Fruit fly (Drosophila melanogaster) whole organism, embryonic: ENCODE measurements around the gene IntS2.

Source experiments
- ATbp ChIP-seq: fragments of 200-800 bp; sonication (Bioruptor generic); optimal IDR thresholded peaks from 2 replicates; lab custom pipeline; 2017; ENCODE audit warnings: missing biosample characterization, mild to moderate bottlenecking, missing genetic modification characterization, missing genetic modification reagents
- CG13424 ChIP-seq: fragments of 200-800 bp; sonication (Bioruptor generic); optimal IDR thresholded peaks from 2 replicates; lab custom pipeline; 2019; ENCODE audit warnings: missing biosample characterization, mild to moderate bottlenecking, missing genetic modification characterization, moderate library complexity
- CG2875 ChIP-seq: fragments of 200-800 bp; sonication (Bioruptor generic); optimal IDR thresholded peaks from 2 replicates; lab custom pipeline; 2017; ENCODE audit warnings: missing biosample characterization, mild to moderate bottlenecking, missing genetic modification characterization, missing genetic modification reagents
- CG3065 ChIP-seq: fragments of 200-800 bp; sonication (Bioruptor generic); optimal IDR thresholded peaks from 2 replicates; lab custom pipeline; 2016; ENCODE audit warnings: missing biosample characterization, missing genetic modification characterization
- CG34224 ChIP-seq: fragments of 200-800 bp; sonication (Bioruptor generic); IDR thresholded peaks from 3 replicates; pipeline ENCODE4 v1.3.6; 2022; ENCODE audit warnings: missing biosample characterization, missing genetic modification characterization; ENCODE audit not compliant: partially characterized antibody
- CG3726 ChIP-seq: fragments of 200-800 bp; sonication (Bioruptor generic); IDR thresholded peaks from 3 replicates; pipeline ENCODE4, ENCODE4 v1.3.6; 2022; ENCODE audit warnings: missing biosample characterization, missing genetic modification characterization
- CG43689 ChIP-seq: fragments of 200-800 bp; sonication (Bioruptor generic); IDR thresholded peaks from 2 replicates; pipeline ENCODE4 v1.3.6; 2022; ENCODE audit warnings: missing biosample characterization, missing genetic modification characterization
- CG6683 ChIP-seq: fragments of 200-800 bp; sonication (Bioruptor generic); optimal IDR thresholded peaks from 2 replicates; lab custom pipeline; 2017; ENCODE audit warnings: missing biosample characterization, mild to moderate bottlenecking, missing genetic modification characterization, missing genetic modification reagents
- CG8290 ChIP-seq, 3 experiments: fragments of 200-800 bp; sonication (Bioruptor generic); optimal IDR thresholded peaks; 2 replicates each; lab custom pipeline; 2016 to 2019; ENCODE audit warnings: missing biosample characterization in 3 of 3, missing genetic modification characterization in 3 of 3, mild to moderate bottlenecking in 2 of 3, moderate library complexity in 1 of 3
- CG8478 ChIP-seq: fragments of >200 bp; optimal IDR thresholded peaks from 2 replicates; lab custom pipeline; 2018
- CG9876 ChIP-seq: fragments of 200-800 bp; sonication (Bioruptor generic); optimal IDR thresholded peaks from 2 replicates; lab custom pipeline; 2016; ENCODE audit warnings: missing biosample characterization, missing genetic modification characterization
- CG9932 ChIP-seq: fragments of 200-800 bp; sonication (Bioruptor generic); IDR thresholded peaks from 2 replicates; pipeline ENCODE4 v1.3.6; 2022; ENCODE audit warnings: missing biosample characterization, missing genetic modification characterization
- Doc2 ChIP-seq: fragments of 200-800 bp; sonication (Bioruptor generic); IDR thresholded peaks from 2 replicates; pipeline ENCODE4 v1.3.6; 2022; ENCODE audit warnings: missing biosample characterization, missing genetic modification characterization
- Dref ChIP-seq: fragments of 200-800 bp; sonication (Bioruptor generic); IDR thresholded peaks from 2 replicates; pipeline ENCODE4 v1.3.6; 2022; ENCODE audit warnings: missing biosample characterization, missing genetic modification characterization
- Hey ChIP-seq: fragments of 200-800 bp; sonication (Bioruptor generic); optimal IDR thresholded peaks from 3 replicates; lab custom pipeline; 2018; ENCODE audit warnings: missing biosample characterization, mild to moderate bottlenecking, missing genetic modification characterization
- HmgZ ChIP-seq: fragments of 200-800 bp; sonication (Bioruptor generic); optimal IDR thresholded peaks from 2 replicates; lab custom pipeline; 2018; ENCODE audit warnings: missing biosample characterization, mild to moderate bottlenecking, missing genetic modification characterization
- Hmr ChIP-seq: fragments of 200-800 bp; sonication (Bioruptor generic); optimal IDR thresholded peaks from 3 replicates; lab custom pipeline; 2017; ENCODE audit warnings: mild to moderate bottlenecking, missing biosample characterization, missing genetic modification reagents, missing genetic modification characterization
- Hr78 ChIP-seq, 2 experiments: fragments of 200-800 bp in 1 of 2; fragments of >200 bp in 1 of 2; sonication (Bioruptor generic) in 1 of 2; optimal IDR thresholded peaks; 2 replicates each; lab custom pipeline; 2017 to 2019; ENCODE audit warnings: missing biosample characterization in 2 of 2, missing genetic modification characterization in 2 of 2, mild to moderate bottlenecking in 1 of 2, moderate library complexity in 1 of 2
- Med ChIP-seq: fragments of 200-800 bp; sonication (Bioruptor generic); peaks from one replicate; lab custom pipeline; 2016; ENCODE audit warnings: missing biosample characterization, missing genetic modification characterization, mild to moderate bottlenecking, inconsistent platforms, moderate library complexity
- Myb ChIP-seq: fragments of 200-800 bp; sonication (Bioruptor generic); optimal IDR thresholded peaks from 2 replicates; lab custom pipeline; 2016; ENCODE audit warnings: missing biosample characterization, missing genetic modification characterization
- NFAT ChIP-seq: fragments of 200-800 bp; sonication (Bioruptor generic); IDR thresholded peaks from 2 replicates; pipeline ENCODE4 v1.3.6; 2022; ENCODE audit warnings: missing biosample characterization, missing genetic modification characterization
- Nf-YC ChIP-seq: fragments of 200-800 bp; optimal IDR thresholded peaks from 3 replicates; lab custom pipeline; 2019; ENCODE audit warnings: missing biosample characterization, mild to moderate bottlenecking, missing genetic modification characterization, moderate library complexity
- Ravus ChIP-seq: fragments of 200-800 bp; sonication (Bioruptor generic); IDR thresholded peaks from 2 replicates; pipeline ENCODE4 v1.3.6; 2022; ENCODE audit warnings: missing biosample characterization, missing genetic modification characterization
- Rfx ChIP-seq: fragments of 200-800 bp; sonication (Bioruptor generic); IDR thresholded peaks from 2 replicates; pipeline ENCODE4 v1.3.6; 2022; ENCODE audit warnings: missing biosample characterization, missing genetic modification characterization
- Sry-δ ChIP-seq: fragments of 200-800 bp; sonication (Bioruptor generic); optimal IDR thresholded peaks from 2 replicates; lab custom pipeline; 2016; ENCODE audit warnings: missing biosample characterization, missing genetic modification characterization
- Xrp1 ChIP-seq: fragments of 200-800 bp; sonication (Bioruptor generic); IDR thresholded peaks from 2 replicates; pipeline ENCODE4 v1.3.6; 2022; ENCODE audit warnings: missing biosample characterization, missing genetic modification characterization
- bbx ChIP-seq: fragments of 200-800 bp; sonication (Bioruptor generic); IDR thresholded peaks from 2 replicates; pipeline ENCODE4 v1.3.6; 2022; ENCODE audit warnings: missing biosample characterization, missing genetic modification characterization; ENCODE audit not compliant: partially characterized antibody
- br ChIP-seq: fragments of >200 bp; optimal IDR thresholded peaks from 2 replicates; lab custom pipeline; 2017
- cg ChIP-seq: fragments of 200-800 bp; sonication (Bioruptor generic); optimal IDR thresholded peaks from 3 replicates; lab custom pipeline; 2019; ENCODE audit warnings: missing biosample characterization, mild to moderate bottlenecking, missing genetic modification characterization, moderate library complexity
- chinmo ChIP-seq: fragments of 200-800 bp; sonication (Bioruptor generic); IDR thresholded peaks from 4 replicates; pipeline ENCODE4 v1.3.6; 2022; ENCODE audit warnings: missing biosample characterization, missing genetic modification characterization; ENCODE audit not compliant: partially characterized antibody
- ci ChIP-seq: fragments of 200-800 bp; sonication (Bioruptor generic); IDR thresholded peaks from 3 replicates; pipeline ENCODE4 v1.3.6; 2022; ENCODE audit warnings: missing biosample characterization, missing genetic modification characterization
- crol ChIP-seq: fragments of 200-800 bp; sonication (Bioruptor generic); IDR thresholded peaks from 2 replicates; pipeline ENCODE4 v1.3.6; 2022; ENCODE audit warnings: missing biosample characterization, missing genetic modification characterization
- exex ChIP-seq: fragments of 200-800 bp; sonication (Bioruptor generic); optimal IDR thresholded peaks from 4 replicates; lab custom pipeline; 2018; ENCODE audit warnings: missing biosample characterization, mild to moderate bottlenecking, missing genetic modification characterization, moderate library complexity
- gcm2 ChIP-seq: fragments of 200-800 bp; sonication (Bioruptor generic); optimal IDR thresholded peaks from 2 replicates; lab custom pipeline; 2016; ENCODE audit warnings: missing biosample characterization, missing genetic modification characterization
- grau ChIP-seq: fragments of 200-800 bp; optimal IDR thresholded peaks from 3 replicates; lab custom pipeline; 2019; ENCODE audit warnings: missing biosample characterization, mild to moderate bottlenecking, missing genetic modification characterization, moderate library complexity
- ham ChIP-seq: fragments of 200-800 bp; sonication (Bioruptor generic); IDR thresholded peaks from 2 replicates; pipeline ENCODE4 v1.3.6; 2022; ENCODE audit warnings: missing biosample characterization, missing genetic modification characterization
- inv ChIP-seq: fragments of 200-800 bp; sonication (Bioruptor generic); IDR thresholded peaks from 2 replicates; pipeline ENCODE4 v1.3.6; 2022; ENCODE audit warnings: missing biosample characterization, missing genetic modification characterization; ENCODE audit not compliant: partially characterized antibody
- oc ChIP-seq: fragments of 200-800 bp; sonication (Bioruptor generic); optimal IDR thresholded peaks from 2 replicates; lab custom pipeline; 2018; ENCODE audit warnings: missing biosample characterization, mild to moderate bottlenecking, missing genetic modification characterization, moderate library complexity
- pfk ChIP-seq: fragments of 200-800 bp; sonication (Bioruptor generic); optimal IDR thresholded peaks from 2 replicates; lab custom pipeline; 2018; ENCODE audit warnings: missing biosample characterization, mild to moderate bottlenecking, missing genetic modification characterization, moderate library complexity
- pho ChIP-seq: fragments of 200-800 bp; sonication (Bioruptor generic); optimal IDR thresholded peaks from 2 replicates; lab custom pipeline; 2016; ENCODE audit warnings: missing biosample characterization, missing genetic modification characterization
- ranshi ChIP-seq: fragments of 200-800 bp; sonication (Bioruptor generic); IDR thresholded peaks from 2 replicates; pipeline ENCODE4 v1.3.6; 2022; ENCODE audit warnings: missing biosample characterization, missing genetic modification characterization
- row ChIP-seq: fragments of 200-800 bp; sonication (Bioruptor generic); IDR thresholded peaks from 3 replicates; pipeline ENCODE4 v1.3.6; 2022; ENCODE audit warnings: missing biosample characterization, missing genetic modification characterization
- sd ChIP-seq: fragments of 200-800 bp; sonication (Bioruptor generic); optimal IDR thresholded peaks from 3 replicates; lab custom pipeline; 2018; ENCODE audit warnings: missing biosample characterization, mild to moderate bottlenecking, missing genetic modification characterization, moderate library complexity
- seq ChIP-seq: fragments of 200-800 bp; sonication (Bioruptor generic); IDR thresholded peaks from 2 replicates; pipeline ENCODE4 v1.3.6; 2022; ENCODE audit warnings: missing biosample characterization, missing genetic modification characterization
- sna ChIP-seq: fragments of 200-800 bp; sonication (Bioruptor generic); IDR thresholded peaks from 2 replicates; pipeline ENCODE4 v1.3.6; 2022; ENCODE audit warnings: missing biosample characterization, missing genetic modification characterization; ENCODE audit not compliant: partially characterized antibody
- toy ChIP-seq: fragments of 200-800 bp; sonication (Bioruptor generic); IDR thresholded peaks from 2 replicates; pipeline ENCODE4 v1.3.6; 2022; ENCODE audit warnings: missing biosample characterization, missing genetic modification characterization
- vfl ChIP-seq: fragments of 200-800 bp; sonication (Bioruptor generic); optimal IDR thresholded peaks from 2 replicates; lab custom pipeline; 2016; ENCODE audit warnings: missing biosample characterization, missing genetic modification characterization
- vvl ChIP-seq: fragments of 200-800 bp; sonication (Bioruptor generic); IDR thresholded peaks from 2 replicates; pipeline ENCODE4 v1.3.6; 2022; ENCODE audit warnings: missing biosample characterization, missing genetic modification characterization
- wdn ChIP-seq: fragments of 200-800 bp; sonication (Bioruptor generic); IDR thresholded peaks from 2 replicates; pipeline ENCODE4 v1.3.6; 2022; ENCODE audit warnings: missing biosample characterization, missing genetic modification characterization

Gene IntS2

dm6 chrX:17658207-17659118, 1.8 kb upstream of the IntS2 start (continued):
- TF ChIP-seq seq, result peak; percentile 80
- TF ChIP-seq CG6683, result no peak
- 0 out of 4 replicates have a peak, but pooled peaks have one; percentile 66 for TF ChIP-seq chinmo
- no peak for TF ChIP-seq Hmr (GFP tag; lab: Kevin White, UChicago)
- no peak for TF ChIP-seq Sry-δ (GFP tag; lab: Kevin White, UChicago)
- no peak for TF ChIP-seq inv (GFP tag; lab: Robert Waterston, UW)
- no peak for TF ChIP-seq CG2875 (GFP tag; lab: Kevin White, UChicago)
- no peak for TF ChIP-seq CG43689 (GFP tag; lab: Robert Waterston, UW)
- no peak for TF ChIP-seq exex (tag; lab: Kevin White, UChicago)
- TF ChIP-seq Rfx (GFP tag; lab: Robert Waterston, UW), result no peak
- no peak for TF ChIP-seq gcm2 (GFP tag; lab: Kevin White, UChicago)
- TF ChIP-seq CG9932 (GFP tag; lab: Robert Waterston, UW), result no peak
- no peak for TF ChIP-seq sd (tag; lab: Kevin White, UChicago)
- no peak for TF ChIP-seq CG34224 (GFP tag; lab: Robert Waterston, UW)
- TF ChIP-seq vvl (GFP tag; lab: Robert Waterston, UW), result no peak
- TF ChIP-seq grau (tag; lab: Kevin White, UChicago), result no peak
- no peak for TF ChIP-seq CG8290 (GFP tag; optimal IDR thresholded peaks at IDR 0.05; lab: Kevin White, UChicago)
- TF ChIP-seq CG8290 (tag; optimal IDR thresholded peaks at IDR 0.05; lab: Kevin White, UChicago), result peak in 1 of 2 experiments; percentile 49
- TF ChIP-seq CG9876 (GFP tag; lab: Kevin White, UChicago), result no peak
- no peak for TF ChIP-seq pho (GFP tag; lab: Kevin White, UChicago)
- peak; percentile 22 for TF ChIP-seq Med (GFP tag; lab: Kevin White, UChicago)
- no peak for TF ChIP-seq NFAT (GFP tag; lab: Robert Waterston, UW)
- TF ChIP-seq Hr78 (GFP tag; optimal IDR thresholded peaks at IDR 0.05; lab: Kevin White, UChicago), result peak in 1 of 2 experiments; percentile 98
- no peak for TF ChIP-seq br (lab: Kevin White, UChicago)
- no peak for TF ChIP-seq vfl
- TF ChIP-seq Ravus (GFP tag; lab: Robert Waterston, UW), result no peak
- TF ChIP-seq sna (GFP tag; lab: Robert Waterston, UW), result 0 out of 2 replicates have a peak, but pooled peaks have one; percentile 35
- TF ChIP-seq row (GFP tag; lab: Robert Waterston, UW), result no peak
- TF ChIP-seq Hey (tag; lab: Kevin White, UChicago), result no peak
- no peak for TF ChIP-seq CG3726 (GFP tag; lab: Robert Waterston, UW)
- TF ChIP-seq Dref (GFP tag; lab: Robert Waterston, UW), result no peak
- no peak for TF ChIP-seq HmgZ (tag; lab: Kevin White, UChicago)
- no peak for TF ChIP-seq ham
- TF ChIP-seq pfk (GFP tag; lab: Kevin White, UChicago), result no peak
- TF ChIP-seq ranshi (GFP tag; lab: Robert Waterston, UW), result no peak
- no peak for TF ChIP-seq CG8478 (lab: Kevin White, UChicago)
- TF ChIP-seq ATbp (GFP tag; lab: Kevin White, UChicago), result peak; percentile 50
- no peak for TF ChIP-seq Myb
- TF ChIP-seq ci (GFP tag; lab: Robert Waterston, UW), result peak; percentile 48; the same call in 1 of the 3 replicates
- peak; percentile 74 for TF ChIP-seq cg (GFP tag; lab: Kevin White, UChicago)
- no peak for TF ChIP-seq CG3065
- 0 out of 2 replicates have a peak, but pooled peaks have one; percentile 25 for TF ChIP-seq bbx (GFP tag; lab: Robert Waterston, UW)
- TF ChIP-seq wdn (GFP tag; lab: Robert Waterston, UW), result 0 out of 2 replicates have a peak, but pooled peaks have one; percentile 10
- TF ChIP-seq crol (GFP tag; lab: Robert Waterston, UW), result peak; percentile 92
- TF ChIP-seq oc (tag; lab: Kevin White, UChicago), result peak; percentile 30
- TF ChIP-seq Nf-YC (tag; lab: Kevin White, UChicago), result peak; percentile 4
- no peak for TF ChIP-seq Doc2 (GFP tag; lab: Robert Waterston, UW)
- TF ChIP-seq toy (GFP tag; lab: Robert Waterston, UW), result no peak
- no peak for TF ChIP-seq Xrp1 (GFP tag; lab: Robert Waterston, UW)
- TF ChIP-seq CG13424 (tag; lab: Kevin White, UChicago), result no peak
